Fruit fly (Drosophila melanogaster): ENCODE measurements around the gene Larp4B.

Larp4B gene

DNA sequence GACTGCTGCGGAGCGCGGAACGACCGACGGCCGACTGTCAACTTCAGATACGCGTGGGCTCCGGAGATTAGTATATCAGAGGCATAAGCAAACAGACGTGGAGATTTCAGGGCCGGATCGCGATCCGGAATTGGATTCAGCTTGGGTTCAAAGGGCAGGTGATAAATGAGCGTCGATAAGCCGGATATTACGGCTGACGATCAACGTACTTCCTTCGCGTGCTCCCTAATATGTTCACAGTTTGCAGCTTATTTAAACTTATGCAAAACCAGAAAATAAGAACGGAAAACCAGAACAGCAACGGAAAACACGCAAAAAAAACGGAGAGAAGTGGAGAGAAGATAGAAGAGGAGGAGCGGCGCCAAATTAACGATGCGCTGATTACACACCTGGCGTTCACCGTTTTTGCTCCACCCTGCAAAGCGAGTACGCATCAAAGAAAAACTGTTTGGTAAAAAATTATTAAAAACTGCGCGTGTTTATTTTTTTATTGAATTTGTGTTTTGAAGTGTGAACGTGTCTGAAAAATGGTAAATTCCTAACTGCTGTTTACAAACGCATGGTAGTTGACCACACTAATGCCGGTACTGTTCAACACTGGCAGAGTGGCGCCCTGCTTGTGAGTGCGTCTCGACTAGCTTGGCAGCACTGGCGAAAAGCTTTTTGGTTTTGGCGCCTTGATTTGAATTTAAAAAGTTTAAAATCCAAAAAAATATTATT is 14.6 kb downstream of the Larp4B start, which contains the start of gene CG17746 (continued):
- no peak for TF ChIP-seq gcm2 (GFP tag; optimal IDR thresholded peaks at IDR 0.05)
- TF ChIP-seq vfl (GFP tag; optimal IDR thresholded peaks at IDR 0.05): peak; percentile 59
- TF ChIP-seq trh (GFP tag; optimal IDR thresholded peaks at IDR 0.05): no peak
- TF ChIP-seq E2f2 (GFP tag; IDR thresholded peaks at IDR 0.05): peak; percentile 99
- TF ChIP-seq CG17829 (tag; optimal IDR thresholded peaks at IDR 0.05): peak; percentile 54
- TF ChIP-seq CG18262 (tag; optimal IDR thresholded peaks at IDR 0.05): no peak
- peak; percentile 100 for TF ChIP-seq stwl (tag; optimal IDR thresholded peaks at IDR 0.05)
- no peak for TF ChIP-seq fd3F (GFP tag; optimal IDR thresholded peaks at IDR 0.05)
- TF ChIP-seq CG31365 (tag; optimal IDR thresholded peaks at IDR 0.05): peak; percentile 35
- TF ChIP-seq CG33213 (GFP tag; optimal IDR thresholded peaks at IDR 0.05): peak; percentile 90
- peak; percentile 74 for TF ChIP-seq MESR4 (GFP tag; optimal IDR thresholded peaks at IDR 0.05)
- peak; percentile 87 for TF ChIP-seq trem (tag; optimal IDR thresholded peaks at IDR 0.05)
- no peak for TF ChIP-seq jing (GFP tag; optimal IDR thresholded peaks at IDR 0.05)
- peak; percentile 1 for TF ChIP-seq CG3995 (GFP tag; optimal IDR thresholded peaks at IDR 0.05)
- TF ChIP-seq CG3281 (GFP tag; optimal IDR thresholded peaks at IDR 0.05): peak; percentile 8
- no peak for TF ChIP-seq Awh (GFP tag; IDR thresholded peaks at IDR 0.05)
- TF ChIP-seq slou (GFP tag; optimal IDR thresholded peaks at IDR 0.05): no peak
- no peak for TF ChIP-seq eve (GFP tag; optimal IDR thresholded peaks at IDR 0.05)
- TF ChIP-seq C15 (GFP tag; IDR thresholded peaks at IDR 0.05): no peak
- TF ChIP-seq vnd (GFP tag; IDR thresholded peaks at IDR 0.05; ENCODE audit: partially characterized antibody): no peak
- peak; percentile 62 for TF ChIP-seq lilli (GFP tag; optimal IDR thresholded peaks at IDR 0.05)
- no peak for TF ChIP-seq Taf1 (GFP tag; IDR thresholded peaks at IDR 0.05)
- TF ChIP-seq CG8765 (GFP tag; IDR thresholded peaks at IDR 0.05): no peak
- no peak for TF ChIP-seq Hand (GFP tag; optimal IDR thresholded peaks at IDR 0.05)
- peak; percentile 64 for TF ChIP-seq Sin3A (optimal IDR thresholded peaks at IDR 0.05)
- no peak for TF ChIP-seq gt (GFP tag; IDR thresholded peaks at IDR 0.05)
- TF ChIP-seq Nf-YB (GFP tag; optimal IDR thresholded peaks at IDR 0.05): no peak
- peak; percentile 50 for TF ChIP-seq CG12744 (GFP tag; optimal IDR thresholded peaks at IDR 0.05)
- TF ChIP-seq H15 (GFP tag; IDR thresholded peaks at IDR 0.05): no peak
- TF ChIP-seq GATAe (GFP tag; conservative IDR thresholded peaks at IDR 0.05): no peak
- no peak for TF ChIP-seq CG3838 (GFP tag; optimal IDR thresholded peaks at IDR 0.05)
- peak; percentile 83 for TF ChIP-seq CTCF (GFP tag; optimal IDR thresholded peaks at IDR 0.05)
- TF ChIP-seq CG15479 (GFP tag; optimal IDR thresholded peaks at IDR 0.05): no peak
- no peak for TF ChIP-seq CG14667 (GFP tag; IDR thresholded peaks at IDR 0.05)
- TF ChIP-seq CG32767 (GFP tag; IDR thresholded peaks at IDR 0.05): no peak
- TF ChIP-seq CG6683 (GFP tag; optimal IDR thresholded peaks at IDR 0.05): no peak
- peak; percentile 37; the same call in 1 of the 3 replicates for TF ChIP-seq dysf (GFP tag; IDR thresholded peaks at IDR 0.05)
- TF ChIP-seq CG11560 (tag; IDR thresholded peaks at IDR 0.05): no peak
- no peak for TF ChIP-seq zen2 (GFP tag; IDR thresholded peaks at IDR 0.05; ENCODE audit: partially characterized antibody)
- TF ChIP-seq CG10462 (GFP tag; optimal IDR thresholded peaks at IDR 0.05): no peak
- TF ChIP-seq Pdp1 (GFP tag; optimal IDR thresholded peaks at IDR 0.05): peak in 1 of 2 experiments; percentile 63
- peak; percentile 60; the same call in 2 of the 3 replicates for TF ChIP-seq CG16813 (GFP tag; IDR thresholded peaks at IDR 0.05; ENCODE audit: partially characterized antibody)
- TF ChIP-seq Dad (GFP tag; optimal IDR thresholded peaks at IDR 0.05): peak; percentile 41
- TF ChIP-seq fu2 (GFP tag; optimal IDR thresholded peaks at IDR 0.05): peak; percentile 32
- TF ChIP-seq Tbp (GFP tag; optimal IDR thresholded peaks at IDR 0.05): no peak
- TF ChIP-seq gce (GFP tag; IDR thresholded peaks at IDR 0.05): no peak
- TF ChIP-seq chif (GFP tag; optimal IDR thresholded peaks at IDR 0.05): peak in 1 of 2 experiments; percentile 29
- TF ChIP-seq insv (GFP tag; optimal IDR thresholded peaks at IDR 0.05): no peak
- peak; percentile 69 for TF ChIP-seq CG17912 (GFP tag; optimal IDR thresholded peaks at IDR 0.05)
- no peak for TF ChIP-seq mld (GFP tag; IDR thresholded peaks at IDR 0.05; ENCODE audit: partially characterized antibody)
- peak; percentile 0 for TF ChIP-seq ind (GFP tag; optimal IDR thresholded peaks at IDR 0.05)

Measured in whole organism, embryonic.